Fruit fly (Drosophila melanogaster) whole organism, embryonic: ENCODE data around the gene Arpc3A.

ENCODE experiments used
- CG10147 ChIP-seq: fragments of 200-800 bp; sonication (Bioruptor generic); optimal IDR thresholded peaks from 2 replicates; lab custom pipeline; 2019; ENCODE audit warnings: missing biosample characterization, mild to moderate bottlenecking, missing genetic modification characterization, moderate library complexity
- CG10274 ChIP-seq: fragments of 200-800 bp; sonication (Bioruptor generic); optimal IDR thresholded peaks from 3 replicates; lab custom pipeline; 2017; ENCODE audit warnings: missing biosample characterization, mild to moderate bottlenecking, missing genetic modification characterization
- CG10366 ChIP-seq: fragments of 200-800 bp; sonication (Bioruptor generic); IDR thresholded peaks from 2 replicates; pipeline ENCODE4 v1.3.6; 2022; ENCODE audit warnings: missing biosample characterization, missing genetic modification characterization
- CG10979 ChIP-seq: fragments of 200-800 bp; sonication (Bioruptor generic); optimal IDR thresholded peaks from 2 replicates; lab custom pipeline; 2018; ENCODE audit warnings: missing biosample characterization, mild to moderate bottlenecking, missing genetic modification characterization, moderate library complexity
- CG12236 ChIP-seq: fragments of 200-800 bp; sonication (Bioruptor generic); optimal IDR thresholded peaks from 2 replicates; lab custom pipeline; 2016; ENCODE audit warnings: missing biosample characterization, missing genetic modification characterization
- CG13123 ChIP-seq: fragments of 200-800 bp; sonication (Bioruptor generic); optimal IDR thresholded peaks from 2 replicates; lab custom pipeline; 2016; ENCODE audit warnings: missing biosample characterization, missing genetic modification characterization
- CG13624 ChIP-seq: fragments of 200-800 bp; sonication (Bioruptor generic); optimal IDR thresholded peaks from 2 replicates; lab custom pipeline; 2016; ENCODE audit warnings: missing biosample characterization, missing genetic modification characterization
- CG14667 ChIP-seq: fragments of 200-800 bp; sonication (Bioruptor generic); IDR thresholded peaks from 2 replicates; pipeline ENCODE4 v1.3.6; 2022; ENCODE audit warnings: missing biosample characterization, missing genetic modification characterization
- CG14860 ChIP-seq: fragments of 200-800 bp; sonication (Bioruptor generic); IDR thresholded peaks from 3 replicates; pipeline ENCODE4 v1.3.6; 2022; ENCODE audit warnings: missing biosample characterization, missing genetic modification characterization; ENCODE audit not compliant: partially characterized antibody
- CG1647 ChIP-seq: fragments of 200-800 bp; sonication (Bioruptor generic); optimal IDR thresholded peaks from 3 replicates; lab custom pipeline; 2016; ENCODE audit warnings: missing biosample characterization, missing genetic modification characterization
- CG16863 ChIP-seq: fragments of 200-800 bp; sonication (Bioruptor generic); optimal IDR thresholded peaks from 3 replicates; lab custom pipeline; 2016; ENCODE audit warnings: missing biosample characterization, missing genetic modification characterization
- CG17385 ChIP-seq: fragments of 200-800 bp; sonication (Bioruptor generic); optimal IDR thresholded peaks from 3 replicates; lab custom pipeline; 2018; ENCODE audit warnings: missing biosample characterization, mild to moderate bottlenecking, missing genetic modification characterization
- CG1792 ChIP-seq: fragments of 200-800 bp; sonication (Bioruptor generic); optimal IDR thresholded peaks from 2 replicates; lab custom pipeline; 2016; ENCODE audit warnings: missing biosample characterization, missing genetic modification characterization
- CG18476 ChIP-seq: fragments of 200-800 bp; sonication (Bioruptor generic); optimal IDR thresholded peaks from 2 replicates; lab custom pipeline; 2016; ENCODE audit warnings: missing biosample characterization, mild to moderate bottlenecking, missing genetic modification characterization
- CG18764 ChIP-seq: fragments of 200-800 bp; sonication (Bioruptor generic); optimal IDR thresholded peaks from 3 replicates; lab custom pipeline; 2016; ENCODE audit warnings: missing biosample characterization, missing genetic modification characterization
- CG3726 ChIP-seq: fragments of 200-800 bp; sonication (Bioruptor generic); IDR thresholded peaks from 3 replicates; pipeline ENCODE4, ENCODE4 v1.3.6; 2022; ENCODE audit warnings: missing biosample characterization, missing genetic modification characterization
- CG6689 ChIP-seq: fragments of 200-800 bp; sonication (Bioruptor generic); IDR thresholded peaks from 2 replicates; pipeline ENCODE4 v1.3.6; 2022; ENCODE audit warnings: missing biosample characterization, missing genetic modification characterization
- CG7786 ChIP-seq: fragments of 200-800 bp; sonication (Bioruptor generic); optimal IDR thresholded peaks from 2 replicates; lab custom pipeline; 2016; ENCODE audit warnings: missing biosample characterization, missing genetic modification characterization
- CG7963 ChIP-seq: fragments of 200-800 bp; sonication (Bioruptor generic); IDR thresholded peaks from 3 replicates; pipeline ENCODE4 v1.3.6; 2022; ENCODE audit warnings: missing biosample characterization, missing genetic modification characterization; ENCODE audit not compliant: partially characterized antibody
- CG9609 ChIP-seq: fragments of 200-800 bp; sonication (Bioruptor generic); optimal IDR thresholded peaks from 3 replicates; lab custom pipeline; 2016; ENCODE audit warnings: missing biosample characterization, missing genetic modification characterization
- Chrac-16 ChIP-seq: fragments of 200-800 bp; sonication (Bioruptor generic); optimal IDR thresholded peaks from 3 replicates; lab custom pipeline; 2016; ENCODE audit warnings: missing biosample characterization, missing genetic modification characterization
- Dip3 ChIP-seq: fragments of 200-800 bp; sonication (Bioruptor generic); optimal IDR thresholded peaks from 3 replicates; lab custom pipeline; 2016; ENCODE audit warnings: missing biosample characterization, missing genetic modification characterization
- H15 ChIP-seq: fragments of 200-800 bp; sonication (Bioruptor generic); IDR thresholded peaks from 3 replicates; pipeline ENCODE4 v1.3.6; 2022; ENCODE audit warnings: missing biosample characterization, missing genetic modification characterization
- HmgD ChIP-seq: fragments of 200-800 bp; sonication (Bioruptor generic); optimal IDR thresholded peaks from 3 replicates; lab custom pipeline; 2016; ENCODE audit warnings: missing biosample characterization, missing genetic modification characterization
- Mad ChIP-seq: fragments of 200-800 bp; sonication (Bioruptor generic); optimal IDR thresholded peaks from 2 replicates; lab custom pipeline; 2016; ENCODE audit warnings: missing biosample characterization, missing genetic modification characterization
- Mrtf ChIP-seq: fragments of 200-800 bp; sonication (Bioruptor generic); IDR thresholded peaks from 3 replicates; pipeline ENCODE4 v1.3.6; 2022; ENCODE audit warnings: missing biosample characterization, missing genetic modification characterization
- NC2α ChIP-seq: fragments of 200-800 bp; sonication (Bioruptor generic); optimal IDR thresholded peaks from 2 replicates; lab custom pipeline; 2016; ENCODE audit warnings: missing biosample characterization, missing genetic modification characterization
- Oli ChIP-seq: fragments of 200-800 bp; sonication (Bioruptor generic); optimal IDR thresholded peaks from 2 replicates; lab custom pipeline; 2018; ENCODE audit warnings: missing biosample characterization, mild to moderate bottlenecking, missing genetic modification characterization, moderate library complexity
- Tbp ChIP-seq: fragments of >200 bp; optimal IDR thresholded peaks from 2 replicates; lab custom pipeline; 2018; ENCODE audit warnings: missing biosample characterization, missing genetic modification characterization
- Usf ChIP-seq: fragments of 200-800 bp; sonication (Bioruptor generic); optimal IDR thresholded peaks from 2 replicates; lab custom pipeline; 2017; ENCODE audit warnings: missing genotype, missing biosample characterization, missing genetic modification characterization
- az2 ChIP-seq: fragments of 200-800 bp; sonication (Bioruptor generic); optimal IDR thresholded peaks from 3 replicates; lab custom pipeline; 2016; ENCODE audit warnings: missing biosample characterization, missing genetic modification characterization
- crc ChIP-seq: fragments of 200-800 bp; sonication (Bioruptor generic); optimal IDR thresholded peaks from 2 replicates; lab custom pipeline; 2016; ENCODE audit warnings: missing biosample characterization, missing genetic modification characterization
- cwo ChIP-seq: fragments of 200-800 bp; sonication (Bioruptor generic); optimal IDR thresholded peaks from 3 replicates; lab custom pipeline; 2017; ENCODE audit warnings: missing biosample characterization, missing genetic modification characterization, mild to moderate bottlenecking, moderate library complexity, missing genetic modification reagents
- danr ChIP-seq: fragments of 200-800 bp; sonication (Bioruptor generic); IDR thresholded peaks from 2 replicates; pipeline ENCODE4 v1.3.6; 2022; ENCODE audit warnings: missing biosample characterization, missing genetic modification characterization
- dimm ChIP-seq: fragments of 200-800 bp; sonication (Bioruptor generic); IDR thresholded peaks from 2 replicates; pipeline ENCODE4 v1.3.6; 2022; ENCODE audit warnings: missing biosample characterization, missing genetic modification characterization
- dmrt99B ChIP-seq: fragments of 200-800 bp; sonication (Bioruptor generic); optimal IDR thresholded peaks from 2 replicates; lab custom pipeline; 2018; ENCODE audit warnings: missing biosample characterization, mild to moderate bottlenecking, missing genetic modification characterization, moderate library complexity
- dpn ChIP-seq, 2 experiments: fragments of 200-800 bp; sonication (Bioruptor generic); optimal IDR thresholded peaks; 3 replicates each; lab custom pipeline; 2016; ENCODE audit warnings: missing biosample characterization in 2 of 2, missing genetic modification characterization in 2 of 2
- dysf ChIP-seq: fragments of 200-800 bp; sonication (Bioruptor generic); IDR thresholded peaks from 3 replicates; pipeline ENCODE4 v1.3.6; 2022; ENCODE audit warnings: missing biosample characterization, missing genetic modification characterization
- fu2 ChIP-seq: fragments of 200-800 bp; sonication (Bioruptor generic); optimal IDR thresholded peaks from 2 replicates; lab custom pipeline; 2016; ENCODE audit warnings: missing biosample characterization, missing genetic modification characterization
- gcm2 ChIP-seq: fragments of 200-800 bp; sonication (Bioruptor generic); optimal IDR thresholded peaks from 2 replicates; lab custom pipeline; 2016; ENCODE audit warnings: missing biosample characterization, missing genetic modification characterization
- h ChIP-seq: fragments of >200 bp; optimal IDR thresholded peaks from 2 replicates; lab custom pipeline; 2017
- ham ChIP-seq: fragments of 200-800 bp; sonication (Bioruptor generic); IDR thresholded peaks from 2 replicates; pipeline ENCODE4 v1.3.6; 2022; ENCODE audit warnings: missing biosample characterization, missing genetic modification characterization
- hb ChIP-seq: fragments of 200-800 bp; sonication (Bioruptor generic); IDR thresholded peaks from 3 replicates; pipeline ENCODE4 v1.3.6; 2022; ENCODE audit warnings: missing biosample characterization, missing genetic modification characterization; ENCODE audit not compliant: partially characterized antibody
- lmd ChIP-seq: fragments of 200-800 bp; sonication (Bioruptor generic); IDR thresholded peaks from 2 replicates; pipeline ENCODE4 v1.3.6; 2022; ENCODE audit warnings: missing biosample characterization, missing genetic modification characterization
- nau ChIP-seq: fragments of 200-800 bp; sonication (Bioruptor generic); optimal IDR thresholded peaks from 3 replicates; lab custom pipeline; 2017; ENCODE audit warnings: missing biosample characterization, mild to moderate bottlenecking, missing genetic modification characterization, missing genetic modification reagents
- p53 ChIP-seq: fragments of 200-800 bp; sonication (Bioruptor generic); optimal IDR thresholded peaks from 2 replicates; lab custom pipeline; 2016; ENCODE audit warnings: missing biosample characterization, missing genetic modification characterization
- pan ChIP-seq, 4 experiments: fragments of >200 bp in 3 of 4; fragments of 200-800 bp in 1 of 4; sonication (Bioruptor generic) in 1 of 4; optimal IDR thresholded peaks in 3 of 4; IDR thresholded peaks in 1 of 4; 2 replicates each; pipeline versions ENCODE4 v1.3.6 to Lab custom; 2017 to 2022; ENCODE audit warnings: missing biosample characterization in 2 of 4, missing genetic modification characterization in 2 of 4, mixed read lengths in 1 of 4
- pnt ChIP-seq: fragments of 200-800 bp; sonication (Bioruptor generic); optimal IDR thresholded peaks from 3 replicates; lab custom pipeline; 2016; ENCODE audit warnings: missing biosample characterization, missing genetic modification characterization
- pros ChIP-seq: fragments of 200-800 bp; sonication (Bioruptor generic); optimal IDR thresholded peaks from 3 replicates; lab custom pipeline; 2019; ENCODE audit warnings: missing biosample characterization, mild to moderate bottlenecking, missing genetic modification characterization, moderate library complexity
- shn ChIP-seq: fragments of 200-800 bp; sonication (Bioruptor generic); optimal IDR thresholded peaks from 3 replicates; lab custom pipeline; 2016; ENCODE audit warnings: missing biosample characterization, missing genetic modification characterization
- tap ChIP-seq: fragments of 200-800 bp; optimal IDR thresholded peaks from 3 replicates; lab custom pipeline; 2019; ENCODE audit warnings: missing biosample characterization, mild to moderate bottlenecking, missing genetic modification characterization, moderate library complexity
- zen ChIP-seq: fragments of 200-800 bp; sonication (Bioruptor generic); optimal IDR thresholded peaks from 3 replicates; lab custom pipeline; 2018; ENCODE audit warnings: missing biosample characterization, mild to moderate bottlenecking, missing genetic modification characterization, moderate library complexity
- zf30C ChIP-seq: fragments of 200-800 bp; sonication (Bioruptor generic); optimal IDR thresholded peaks from 3 replicates; lab custom pipeline; 2018; ENCODE audit warnings: missing biosample characterization, mild to moderate bottlenecking, missing genetic modification characterization

Gene Arpc3A

dm6 chr3R:15792427-15792826 is 42.0 kb upstream of the Arpc3A start, which contains the start of gene Acyp2 (continued):
- TF ChIP-seq CG1647 (GFP tag; lab: Kevin White, UChicago) (no peak), h (no peak), CG1792 (GFP tag; lab: Kevin White, UChicago) (no peak), CG10979 (tag; lab: Kevin White, UChicago) (no peak), ham (GFP tag; lab: Robert Waterston, UW) (no peak), lmd (GFP tag; lab: Robert Waterston, UW) (no peak), CG13123 (GFP tag; lab: Kevin White, UChicago) (no peak), crc (GFP tag; lab: Kevin White, UChicago) (peak; percentile 19), shn (peak; percentile 8), pros (GFP tag; lab: Kevin White, UChicago) (no peak), zf30C (GFP tag; lab: Kevin White, UChicago) (no peak), CG13624 (peak; percentile 27), CG9609 (GFP tag; lab: Kevin White, UChicago) (no peak), dpn (GFP tag; optimal IDR thresholded peaks at IDR 0.05; lab: Kevin White, UChicago) (peak in 1 of 2 experiments; percentile 55), Mrtf (GFP tag; lab: Robert Waterston, UW) (no peak), dimm (no peak), CG14667 (GFP tag; lab: Robert Waterston, UW) (no peak), cwo (GFP tag; lab: Kevin White, UChicago) (no peak), dysf (GFP tag; lab: Robert Waterston, UW) (no peak), CG17385 (no peak), Tbp (GFP tag; lab: Kevin White, UChicago) (no peak), fu2 (GFP tag; lab: Kevin White, UChicago) (no peak), Usf (no peak), pan (optimal IDR thresholded peaks at IDR 0.05; lab: Kevin White, UChicago) (no peak), pan (GFP tag; optimal IDR thresholded peaks at IDR 0.05 in 1 of 2, IDR thresholded peaks at IDR 0.05 in 1 of 2) (peak in 1 of 2 experiments; percentile 51), CG18764 (no peak), az2 (GFP tag; lab: Kevin White, UChicago) (no peak), Chrac-16 (GFP tag; lab: Kevin White, UChicago) (peak; percentile 35), CG14860 (no peak), Oli (no peak), gcm2 (GFP tag; lab: Kevin White, UChicago) (no peak), H15 (GFP tag; lab: Robert Waterston, UW) (no peak), CG3726 (no peak), CG12236 (GFP tag; lab: Kevin White, UChicago) (no peak), p53 (GFP tag; lab: Kevin White, UChicago) (no peak), CG10366 (GFP tag; lab: Robert Waterston, UW) (no peak), NC2α (GFP tag; lab: Kevin White, UChicago) (no peak), dmrt99B (no peak), nau (GFP tag; lab: Kevin White, UChicago) (no peak), zen (tag; lab: Kevin White, UChicago) (no peak), pnt (GFP tag; lab: Kevin White, UChicago) (no peak), CG6689 (GFP tag; lab: Robert Waterston, UW) (no peak), CG18476 (GFP tag; lab: Kevin White, UChicago) (no peak), tap (tag; lab: Kevin White, UChicago) (no peak), hb (GFP tag; lab: Robert Waterston, UW) (no peak), CG7786 (GFP tag; lab: Kevin White, UChicago) (no peak), CG10274 (GFP tag; lab: Kevin White, UChicago) (no peak), danr (no peak), HmgD (GFP tag; lab: Kevin White, UChicago) (peak; percentile 35), CG10147 (GFP tag; lab: Kevin White, UChicago) (no peak), Mad (GFP tag; lab: Kevin White, UChicago) (peak; percentile 56), Dip3 (no peak), CG16863 (GFP tag; lab: Kevin White, UChicago) (no peak), CG7963 (GFP tag; lab: Robert Waterston, UW) (no peak)
